Worm (Caenorhabditis elegans): ENCODE measurements around the gene F47C12.6.

F47C12.6 gene

DNA sequence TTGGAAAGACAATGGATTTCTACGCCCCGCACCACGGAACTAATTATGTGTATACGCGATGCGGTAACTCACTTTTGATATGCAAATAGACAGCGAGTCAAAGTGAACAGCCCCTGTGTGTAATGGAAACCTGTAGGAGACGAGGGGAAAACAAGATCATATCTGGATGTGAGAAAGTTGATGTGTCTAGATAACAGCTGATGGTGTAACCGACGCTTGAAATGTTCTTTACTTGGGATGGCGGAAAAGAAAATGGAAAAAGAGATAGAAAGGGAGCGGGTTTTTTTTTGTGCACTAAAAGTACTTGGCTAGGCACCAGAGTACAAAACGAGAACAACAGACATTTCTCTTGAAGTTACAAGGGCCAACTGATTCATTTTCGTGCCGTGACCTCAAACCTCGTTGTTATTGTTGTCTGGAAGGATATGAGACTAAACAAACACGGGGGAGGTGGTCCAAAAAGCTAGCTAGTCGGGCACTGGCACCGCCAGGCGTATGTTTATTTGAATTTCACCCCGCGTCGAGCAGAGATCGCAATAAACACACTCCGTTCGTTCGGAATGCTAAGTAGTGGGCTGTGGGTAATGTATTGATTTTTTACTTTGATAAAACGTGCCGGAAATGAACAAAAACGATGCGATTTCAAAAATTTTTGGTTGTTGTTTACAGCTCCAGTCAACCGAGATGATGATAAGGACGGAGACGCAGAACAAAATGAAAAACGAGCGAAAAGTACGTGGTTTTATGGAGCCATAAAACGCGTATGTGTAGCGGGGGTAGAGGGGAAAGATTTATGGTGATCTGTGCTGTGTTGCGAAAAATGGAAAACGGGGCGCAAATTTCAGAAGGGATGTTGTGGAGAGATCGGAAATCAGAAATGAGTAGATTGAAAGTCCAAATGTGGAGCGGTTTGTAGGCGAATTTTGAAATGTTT, 28.9 kb upstream of the F47C12.6 start (continued):
- TF ChIP-seq elt-3 (tag; optimal IDR thresholded peaks at IDR 0.05) (peak in 3 of 6 experiments; percentile 9 to 34 (median 15)), lin-39 (tag; optimal IDR thresholded peaks at IDR 0.05) (no peak), efl-1 (optimal IDR thresholded peaks at IDR 0.05) (no peak), efl-1 (GFP tag; optimal IDR thresholded peaks at IDR 0.05 in 1 of 2) (no peak), mep-1 (tag; optimal IDR thresholded peaks at IDR 0.05) (no peak), hpl-2 (GFP tag; optimal IDR thresholded peaks at IDR 0.05) (no peak), sox-4 (tag; optimal IDR thresholded peaks at IDR 0.05) (no peak), sptf-1 (tag; optimal IDR thresholded peaks at IDR 0.05) (no peak), fkh-10 (GFP tag; optimal IDR thresholded peaks at IDR 0.05) (no peak), vab-15 (tag; optimal IDR thresholded peaks at IDR 0.05) (no peak), nhr-77 (tag; optimal IDR thresholded peaks at IDR 0.05) (no peak), C34B4.2 (tag; optimal IDR thresholded peaks at IDR 0.05) (no peak), rnt-1 (tag; optimal IDR thresholded peaks at IDR 0.05) (peak; percentile 33), Y116A8C.19 (tag; optimal IDR thresholded peaks at IDR 0.05; ENCODE audit: borderline replicate concordance) (no peak), unc-98 (GFP tag; IDR thresholded peaks at IDR 0.05) (no peak), ztf-11 (tag; optimal IDR thresholded peaks at IDR 0.05) (no peak), lsy-2 (tag; optimal IDR thresholded peaks at IDR 0.05) (peak in 1 of 2 experiments; percentile 26), ceh-90 (tag; optimal IDR thresholded peaks at IDR 0.05) (no peak), nhr-71 (tag; optimal IDR thresholded peaks at IDR 0.05) (peak; percentile 31), lin-13 (GFP tag; optimal IDR thresholded peaks at IDR 0.05) (no peak), fos-1 (tag; optimal IDR thresholded peaks at IDR 0.05) (no peak), F16B12.6 (tag; optimal IDR thresholded peaks at IDR 0.05) (no peak), alr-1 (tag; optimal IDR thresholded peaks at IDR 0.05; ENCODE audit: borderline replicate concordance) (no peak), snu-23 (GFP tag; optimal IDR thresholded peaks at IDR 0.05) (peak; percentile 23), grh-1 (GFP tag; IDR thresholded peaks at IDR 0.05) (no peak), ceh-88 (GFP tag; IDR thresholded peaks at IDR 0.05) (no peak), C04F5.9 (tag; optimal IDR thresholded peaks at IDR 0.05) (no peak), egl-27 (tag; optimal IDR thresholded peaks at IDR 0.05) (no peak), nhr-76 (tag; optimal IDR thresholded peaks at IDR 0.05) (no peak), lin-14 (GFP tag; optimal IDR thresholded peaks at IDR 0.05) (peak; percentile 48), snpc-4 (tag; optimal IDR thresholded peaks at IDR 0.05) (no peak), ets-5 (GFP tag; IDR thresholded peaks at IDR 0.05) (no peak), unc-30 (tag; optimal IDR thresholded peaks at IDR 0.05) (no peak), dpl-1 (GFP tag; optimal IDR thresholded peaks at IDR 0.05) (no peak), ces-1 (GFP tag; optimal IDR thresholded peaks at IDR 0.05) (no peak), mdl-1 (tag; optimal IDR thresholded peaks at IDR 0.05) (peak in 1 of 2 experiments; percentile 10)

- TF ChIP-seq egl-13 (tag; optimal IDR thresholded peaks at IDR 0.05) (peak; percentile 16), nhr-20 (tag; optimal IDR thresholded peaks at IDR 0.05) (peak; percentile 60), fkh-10 (GFP tag; optimal IDR thresholded peaks at IDR 0.05) (peak; percentile 62), lin-39 (tag; optimal IDR thresholded peaks at IDR 0.05) (peak; percentile 1), dpl-1 (GFP tag; optimal IDR thresholded peaks at IDR 0.05) (peak; percentile 18 to 51 (median 44)), lin-14 (GFP tag; optimal IDR thresholded peaks at IDR 0.05) (peak; percentile 96), lsy-2 (tag; optimal IDR thresholded peaks at IDR 0.05) (peak; percentile 57 to 87), fos-1 (tag; optimal IDR thresholded peaks at IDR 0.05) (peak; percentile 56), fkh-4 (tag; optimal IDR thresholded peaks at IDR 0.05; ENCODE audit: borderline replicate concordance) (no peak), ztf-4 (tag; optimal IDR thresholded peaks at IDR 0.05) (no peak), ceh-8 (GFP tag; optimal IDR thresholded peaks at IDR 0.05) (peak; percentile 36), mab-9 (GFP tag; IDR thresholded peaks at IDR 0.05) (no peak), nhr-47 (tag; optimal IDR thresholded peaks at IDR 0.05) (peak; percentile 68), unc-98 (GFP tag; IDR thresholded peaks at IDR 0.05) (no peak), nhr-237 (tag; optimal IDR thresholded peaks at IDR 0.05) (no peak), mep-1 (tag; optimal IDR thresholded peaks at IDR 0.05) (peak; percentile 79), efl-3 (GFP tag; optimal IDR thresholded peaks at IDR 0.05) (no peak), elt-3 (tag; optimal IDR thresholded peaks at IDR 0.05) (peak in 1 of 6 experiments; percentile 14), fkh-8 (tag; optimal IDR thresholded peaks at IDR 0.05) (peak; percentile 62), nhr-90 (tag; optimal IDR thresholded peaks at IDR 0.05; ENCODE audit: poor library complexity) (peak; percentile 3), nhr-76 (tag; optimal IDR thresholded peaks at IDR 0.05) (no peak), aly-2 (tag; optimal IDR thresholded peaks at IDR 0.05) (peak; percentile 26), dsc-1 (tag; optimal IDR thresholded peaks at IDR 0.05) (peak; percentile 76), C34B4.2 (tag; optimal IDR thresholded peaks at IDR 0.05) (no peak), nhr-85 (tag) (peak; percentile 21)
Observed at ce11 chrIV:4019836-4020235, 26.6 kb upstream of the F47C12.6 start.
